Worm (Caenorhabditis elegans) whole organism, L4 larva: ENCODE data around the gene F38B2.6.

Experiments used
- F10B5.3 ChIP-seq: sonication (generic microtip); optimal IDR thresholded peaks from 2 replicates; lab custom pipeline; 2016; ENCODE audit warnings: mild to moderate bottlenecking, missing genetic modification characterization, missing compliant biosample characterization
- F37D6.2 ChIP-seq: sonication (generic microtip); optimal IDR thresholded peaks from 2 replicates; lab custom pipeline; 2016; ENCODE audit warnings: mild to moderate bottlenecking, missing genetic modification characterization, missing compliant biosample characterization
- F49E8.2 ChIP-seq: sonication (generic microtip); optimal IDR thresholded peaks from 2 replicates; lab custom pipeline; 2016; ENCODE audit warnings: missing compliant biosample characterization, mild to moderate bottlenecking, missing genetic modification characterization, borderline replicate concordance
- T20F7.1 ChIP-seq: fragments of 200-800 bp; sonication (Bioruptor generic); optimal IDR thresholded peaks from 2 replicates; lab custom pipeline; 2018; ENCODE audit warnings: mild to moderate bottlenecking, missing genetic modification characterization, missing compliant biosample characterization
- Y75B8A.6 ChIP-seq: fragments of 200-800 bp; sonication (Bioruptor generic); IDR thresholded peaks from 2 replicates; pipeline ENCODE4 v1.3.6; 2022; ENCODE audit warnings: missing genetic modification reagents, missing genetic modification characterization, missing compliant biosample characterization
- ZK337.2 ChIP-seq: fragments of 200-800 bp; sonication (Bioruptor generic); IDR thresholded peaks from 2 replicates; pipeline ENCODE4 v1.3.6; 2022; ENCODE audit warnings: missing genetic modification reagents, missing genetic modification characterization, missing compliant biosample characterization
- aha-1 ChIP-seq: fragments of 150-350 bp; peaks from one replicate; lab custom pipeline; 2014; ENCODE audit warnings: missing biosample characterization, missing genetic modification characterization
- ama-1 ChIP-seq: fragments of 150-350 bp; optimal IDR thresholded peaks from 2 replicates; lab custom pipeline; 2014; ENCODE audit warnings: inconsistent platforms, mixed read lengths
- ceh-62 ChIP-seq: sonication (generic microtip); optimal IDR thresholded peaks from 2 replicates; lab custom pipeline; 2017; ENCODE audit warnings: missing biosample characterization, missing genetic modification characterization
- ces-1 ChIP-seq: fragments of 150-350 bp; sonication (generic microtip); optimal IDR thresholded peaks from 4 replicates; lab custom pipeline; 2014; ENCODE audit warnings: missing biosample characterization, missing genetic modification reagents, missing genetic modification characterization
- daf-16 ChIP-seq, 3 experiments: sonication (generic microtip); optimal IDR thresholded peaks; 2 replicates each; lab custom pipeline; 2016 to 2017; ENCODE audit warnings: missing genetic modification characterization in 3 of 3, missing genetic modification reagents in 3 of 3, mild to moderate bottlenecking in 2 of 3, missing compliant biosample characterization in 2 of 3, missing biosample characterization in 1 of 3, moderate library complexity in 1 of 3
- daf-19 ChIP-seq: fragments of 200-800 bp; sonication (Bioruptor generic); conservative IDR thresholded peaks from 2 replicates; pipeline ENCODE4 v1.3.6; 2022; ENCODE audit warnings: missing genetic modification characterization, missing compliant biosample characterization
- duxl-1 ChIP-seq: sonication (generic microtip); optimal IDR thresholded peaks from 2 replicates; lab custom pipeline; 2016; ENCODE audit warnings: mild to moderate bottlenecking, missing genetic modification characterization, moderate library complexity, missing compliant biosample characterization; ENCODE audit not compliant: poor library complexity
- dve-1 ChIP-seq: sonication (generic microtip); optimal IDR thresholded peaks from 2 replicates; lab custom pipeline; 2017; ENCODE audit warnings: antibody characterized with exemption, mild to moderate bottlenecking, missing genetic modification characterization, missing compliant biosample characterization; ENCODE audit not compliant: insufficient read depth
- egl-27 ChIP-seq: sonication (generic microtip); optimal IDR thresholded peaks from 3 replicates; lab custom pipeline; 2017; ENCODE audit warnings: missing biosample characterization, missing genetic modification reagents, missing genetic modification characterization
- gei-8 ChIP-seq: fragments of 200-800 bp; sonication (Bioruptor generic); optimal IDR thresholded peaks from 2 replicates; lab custom pipeline; 2018; ENCODE audit warnings: mild to moderate bottlenecking, missing genetic modification characterization, missing compliant biosample characterization
- hif-1 ChIP-seq, 2 experiments: sonication (generic microtip); optimal IDR thresholded peaks; 2 replicates each; lab custom pipeline; 2016 to 2017; ENCODE audit warnings: missing compliant biosample characterization in 2 of 2, missing genetic modification characterization in 2 of 2, missing genetic modification reagents in 2 of 2, missing genotype in 2 of 2, mild to moderate bottlenecking in 1 of 2
- hlh-11 ChIP-seq: fragments of 200-800 bp; sonication (Bioruptor generic); optimal IDR thresholded peaks from 2 replicates; lab custom pipeline; 2018; ENCODE audit warnings: mild to moderate bottlenecking, missing genetic modification characterization, missing compliant biosample characterization
- hlh-30 ChIP-seq: sonication (generic microtip); optimal IDR thresholded peaks from 2 replicates; lab custom pipeline; 2017; ENCODE audit warnings: antibody characterized with exemption, mild to moderate bottlenecking, missing genetic modification characterization, missing compliant biosample characterization; ENCODE audit not compliant: insufficient read depth
- lim-7 ChIP-seq: fragments of 200-800 bp; sonication (Bioruptor generic); IDR thresholded peaks from 2 replicates; pipeline ENCODE4 v1.3.6; 2022; ENCODE audit warnings: missing genetic modification characterization, missing compliant biosample characterization
- lin-13 ChIP-seq: fragments of 150-350 bp; optimal IDR thresholded peaks from 2 replicates; lab custom pipeline; 2014; ENCODE audit warnings: missing biosample characterization, missing genetic modification reagents, missing genetic modification characterization
- lin-15B ChIP-seq: fragments of 150-350 bp; sonication (generic microtip); optimal IDR thresholded peaks from 3 replicates; lab custom pipeline; 2014; ENCODE audit warnings: missing biosample characterization, missing genetic modification characterization
- lin-29 ChIP-seq: fragments of 200-800 bp; sonication (Bioruptor generic); IDR thresholded peaks from 2 replicates; pipeline ENCODE4 v1.3.6; 2022; ENCODE audit warnings: missing genetic modification reagents, missing genetic modification characterization, missing compliant biosample characterization
- madf-9 ChIP-seq: fragments of 200-800 bp; sonication (Bioruptor generic); conservative IDR thresholded peaks from 2 replicates; pipeline ENCODE4 v1.3.6; 2022; ENCODE audit warnings: missing genetic modification reagents, missing genetic modification characterization, missing compliant biosample characterization
- mdl-1 ChIP-seq, 2 experiments: fragments of 150-350 bp in 1 of 2; sonication (generic microtip) in 1 of 2; optimal IDR thresholded peaks; 2 replicates each; lab custom pipeline; 2014 to 2017; ENCODE audit warnings: missing biosample characterization in 2 of 2, missing genetic modification characterization in 2 of 2
- mep-1 ChIP-seq: fragments of 150-350 bp; sonication (generic microtip); optimal IDR thresholded peaks from 3 replicates; lab custom pipeline; 2014; ENCODE audit warnings: missing biosample characterization, missing genetic modification characterization
- mxl-3 ChIP-seq: fragments of 200-800 bp; sonication (Bioruptor generic); optimal IDR thresholded peaks from 2 replicates; lab custom pipeline; 2018; ENCODE audit warnings: mild to moderate bottlenecking, missing genetic modification characterization, missing compliant biosample characterization
- nhr-102 ChIP-seq: sonication (generic microtip); optimal IDR thresholded peaks from 2 replicates; lab custom pipeline; 2016; ENCODE audit warnings: mild to moderate bottlenecking, missing genetic modification characterization, moderate library complexity, missing compliant biosample characterization
- nhr-111 ChIP-seq: fragments of 200-800 bp; sonication (Bioruptor generic); optimal IDR thresholded peaks from 2 replicates; lab custom pipeline; 2018; ENCODE audit warnings: mild to moderate bottlenecking, missing genetic modification characterization, missing compliant biosample characterization
- nhr-28 ChIP-seq: fragments of 150-350 bp; optimal IDR thresholded peaks from 2 replicates; lab custom pipeline; 2014; ENCODE audit warnings: missing biosample characterization, missing genetic modification characterization
- nhr-48 ChIP-seq: sonication (generic microtip); optimal IDR thresholded peaks from 2 replicates; lab custom pipeline; 2016; ENCODE audit warnings: mild to moderate bottlenecking, missing genetic modification characterization, missing compliant biosample characterization
- php-3 ChIP-seq: fragments of 200-800 bp; sonication (Bioruptor generic); IDR thresholded peaks from 2 replicates; pipeline ENCODE4 v1.3.6; 2022; ENCODE audit warnings: missing genetic modification reagents, missing genetic modification characterization, missing compliant biosample characterization
- pqm-1 ChIP-seq: sonication (generic microtip); optimal IDR thresholded peaks from 2 replicates; lab custom pipeline; 2017; ENCODE audit warnings: missing biosample characterization, missing genetic modification characterization
- rbr-2 ChIP-seq: sonication (generic microtip); optimal IDR thresholded peaks from 2 replicates; lab custom pipeline; 2016; ENCODE audit warnings: missing genotype, missing genetic modification characterization, missing compliant biosample characterization
- tag-97 ChIP-seq: fragments of 200-800 bp; sonication (Bioruptor generic); IDR thresholded peaks from 2 replicates; pipeline ENCODE4 v1.3.6; 2022; ENCODE audit warnings: missing genetic modification characterization, missing compliant biosample characterization
- unc-130 ChIP-seq: sonication (generic microtip); optimal IDR thresholded peaks from 2 replicates; lab custom pipeline; 2016; ENCODE audit warnings: missing genetic modification reagents, missing genetic modification characterization, missing compliant biosample characterization
- unc-62 ChIP-seq, 3 experiments: fragments of 150-350 bp in 1 of 3; sonication (generic microtip); optimal IDR thresholded peaks in 2 of 3; peaks in 1 of 3; 1 replicate in 1 of 3; 2 replicates in 2 of 3; lab custom pipeline; 2014 to 2017; ENCODE audit warnings: missing biosample characterization in 3 of 3, missing genetic modification characterization in 3 of 3, missing genetic modification reagents in 3 of 3, missing genotype in 1 of 3

The F38B2.6 gene

ce11 chrX:11250983-11251382 is 30.1 kb downstream of the F38B2.6 start:
- TF ChIP-seq nhr-28 (tag; lab: Kevin White, UChicago), result peak; percentile 30
- TF ChIP-seq pqm-1 (tag; lab: Kevin White, UChicago), result peak; percentile 13
- TF ChIP-seq lin-13, result no peak
- no peak for TF ChIP-seq daf-16 (GFP tag; optimal IDR thresholded peaks at IDR 0.05; lab: Kevin White, UChicago)
- peak; percentile 40 for TF ChIP-seq daf-16 (tag; optimal IDR thresholded peaks at IDR 0.05; lab: Kevin White, UChicago)
- TF ChIP-seq, all 104 proteins: peak for 3

- TF ChIP-seq T20F7.1 (GFP tag; lab: Kevin White, UChicago) (no peak), F10B5.3 (no peak), egl-27 (tag; lab: Kevin White, UChicago) (no peak), ceh-62 (tag; lab: Kevin White, UChicago) (no peak), unc-62 (GFP tag; optimal IDR thresholded peaks at IDR 0.05 in 1 of 2; lab: Kevin White, UChicago) (no peak), unc-62 (tag; optimal IDR thresholded peaks at IDR 0.05; lab: Kevin White, UChicago) (no peak), daf-16 (GFP tag; optimal IDR thresholded peaks at IDR 0.05; lab: Kevin White, UChicago) (no peak), daf-16 (tag; optimal IDR thresholded peaks at IDR 0.05; lab: Kevin White, UChicago) (no peak), ama-1 (lab: Kevin White, UChicago) (no peak), duxl-1 (tag; lab: Kevin White, UChicago) (no peak), aha-1 (peak; percentile 3), daf-19 (GFP tag; lab: Robert Waterston, UW) (no peak), mdl-1 (tag; optimal IDR thresholded peaks at IDR 0.05; lab: Kevin White, UChicago) (peak in 1 of 2 experiments; percentile 36), php-3 (GFP tag; lab: Robert Waterston, UW) (no peak), gei-8 (GFP tag; lab: Kevin White, UChicago) (no peak), tag-97 (GFP tag; lab: Robert Waterston, UW) (no peak)
These were observed 31.7 kb downstream of the F38B2.6 start for ce11 chrX:11249392-11249791.

- no peak for TF ChIP-seq nhr-111
- TF ChIP-seq hlh-30 (tag; lab: Kevin White, UChicago), result peak; percentile 79
- peak; percentile 67 for TF ChIP-seq mxl-3 (GFP tag; lab: Kevin White, UChicago)
- TF ChIP-seq gei-8 (GFP tag; lab: Kevin White, UChicago), result no peak
- TF ChIP-seq lim-7 (GFP tag; lab: Robert Waterston, UW), result no peak
- TF ChIP-seq nhr-102 (tag; lab: Kevin White, UChicago), result no peak
- no peak for TF ChIP-seq unc-130 (GFP tag; lab: Kevin White, UChicago)
- no peak for TF ChIP-seq F49E8.2 (tag; lab: Kevin White, UChicago)
- peak; percentile 55 for TF ChIP-seq nhr-28 (tag; lab: Kevin White, UChicago)
- TF ChIP-seq nhr-48 (tag; lab: Kevin White, UChicago), result peak; percentile 76
- peak; percentile 87 for TF ChIP-seq madf-9 (GFP tag; lab: Robert Waterston, UW)
- peak; percentile 31 to 46 for TF ChIP-seq mdl-1 (tag; optimal IDR thresholded peaks at IDR 0.05; lab: Kevin White, UChicago)
- no peak for TF ChIP-seq Y75B8A.6 (GFP tag; lab: Robert Waterston, UW)
- TF ChIP-seq hlh-11, result peak; percentile 88
- 0 out of 2 replicates have a peak, but pooled peaks have one; percentile 30 for TF ChIP-seq lin-29 (GFP tag; lab: Robert Waterston, UW)
- peak; percentile 37 for TF ChIP-seq aha-1
- no peak for TF ChIP-seq mep-1 (tag; lab: Kevin White, UChicago)
- TF ChIP-seq daf-19 (GFP tag; lab: Robert Waterston, UW), result no peak
- TF ChIP-seq hif-1 (tag; optimal IDR thresholded peaks at IDR 0.05; lab: Kevin White, UChicago), result no peak
- no peak for TF ChIP-seq ces-1 (GFP tag; lab: Kevin White, UChicago)
- no peak for TF ChIP-seq lin-13
These were observed 33.0 kb downstream of the F38B2.6 start for ce11 chrX:11248083-11248482.

ce11 chrX:11245056-11245455 is 36.0 kb downstream of the F38B2.6 start:
- TF ChIP-seq lin-15B (no peak), F49E8.2 (tag; lab: Kevin White, UChicago) (no peak), rbr-2 (tag; lab: Kevin White, UChicago) (no peak), F37D6.2 (tag; lab: Kevin White, UChicago) (no peak), ZK337.2 (GFP tag; lab: Robert Waterston, UW) (no peak), dve-1 (no peak)
